Worm (Caenorhabditis elegans): Measurements from ENCODE around the gene C06A12.8.

Gene C06A12.8

ce11 chrIV:17437038-17437437 lies at the start of gene C06A12.8:
Gene C06A12.8, plus strand, starts transcription at chrIV:17437338.
- TF ChIP-seq mml-1 (tag; optimal IDR thresholded peaks at IDR 0.05): no peak
- TF ChIP-seq zag-1 (tag; optimal IDR thresholded peaks at IDR 0.05): no peak
- TF ChIP-seq lin-39 (tag; optimal IDR thresholded peaks at IDR 0.05): no peak
- no peak for TF ChIP-seq daf-12 (tag; optimal IDR thresholded peaks at IDR 0.05)
- TF ChIP-seq ceh-28 (tag; optimal IDR thresholded peaks at IDR 0.05): no peak
- no peak for TF ChIP-seq skn-1 (tag; optimal IDR thresholded peaks at IDR 0.05)
- no peak for TF ChIP-seq elt-2 (tag; optimal IDR thresholded peaks at IDR 0.05)
- TF ChIP-seq elt-3 (tag; optimal IDR thresholded peaks at IDR 0.05): no peak
- TF ChIP-seq aly-2 (tag; optimal IDR thresholded peaks at IDR 0.05): no peak
- no peak for TF ChIP-seq elt-1 (tag; optimal IDR thresholded peaks at IDR 0.05)
- no peak for TF ChIP-seq hmg-11 (tag; optimal IDR thresholded peaks at IDR 0.05)
- no peak for TF ChIP-seq fkh-10 (GFP tag; optimal IDR thresholded peaks at IDR 0.05)
- TF ChIP-seq pha-4 (tag; optimal IDR thresholded peaks at IDR 0.05): no peak

- TF ChIP-seq sea-2 (GFP tag; optimal IDR thresholded peaks at IDR 0.05) (no peak), elt-2 (tag; optimal IDR thresholded peaks at IDR 0.05) (peak; percentile 67)
Observed at ce11 chrIV:17387442-17387967, 49.6 kb upstream of the C06A12.8 start, which contains the start of gene T02D1.8. Gene T02D1.8, minus strand, starts transcription at chrIV:17387492.

DNA sequence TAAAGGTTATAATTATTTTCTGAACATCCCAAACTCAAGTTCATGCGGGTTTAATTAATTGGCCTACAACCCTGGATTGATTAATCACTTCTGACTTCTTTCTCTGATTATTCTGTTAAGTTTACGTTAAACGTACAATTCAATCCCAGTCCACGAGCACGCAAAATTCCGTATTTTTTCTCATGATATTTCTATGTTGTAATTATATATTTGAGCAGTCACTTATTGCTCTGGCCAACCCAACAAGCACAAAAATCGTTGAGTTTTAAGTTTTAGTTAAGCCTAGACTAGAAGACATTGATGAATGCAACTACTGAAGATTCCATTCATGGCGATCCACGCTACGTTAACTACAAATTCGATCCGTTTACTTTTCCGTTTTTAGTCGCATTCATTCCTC lies 41.2 kb upstream of the C06A12.8 start, which contains the start of gene sru-15:
TSS of gene sru-15 (plus strand) at position 301 of the 400 bp plus-strand sequence.
- TF ChIP-seq nfya-1 (tag; optimal IDR thresholded peaks at IDR 0.05; ENCODE audit: insufficient read depth): no peak
- no peak for TF ChIP-seq nhr-28 (tag; optimal IDR thresholded peaks at IDR 0.05)
- no peak for TF ChIP-seq nhr-237 (tag; optimal IDR thresholded peaks at IDR 0.05)
- no peak for TF ChIP-seq jun-1 (tag; optimal IDR thresholded peaks at IDR 0.05)
- no peak for TF ChIP-seq hmg-11 (tag; optimal IDR thresholded peaks at IDR 0.05)
- TF ChIP-seq ztf-11 (tag; optimal IDR thresholded peaks at IDR 0.05): no peak
- TF ChIP-seq lin-15B (tag; optimal IDR thresholded peaks at IDR 0.05): no peak
- no peak for TF ChIP-seq nhr-12 (tag; optimal IDR thresholded peaks at IDR 0.05)
- no peak for TF ChIP-seq elt-1 (tag; optimal IDR thresholded peaks at IDR 0.05)
- TF ChIP-seq lsy-12 (tag; optimal IDR thresholded peaks at IDR 0.05): no peak
- TF ChIP-seq fkh-2 (tag; optimal IDR thresholded peaks at IDR 0.05): no peak
- no peak for TF ChIP-seq nhr-76 (tag; optimal IDR thresholded peaks at IDR 0.05)
- no peak for TF ChIP-seq elt-2 (tag; optimal IDR thresholded peaks at IDR 0.05)

- TF ChIP-seq lin-39 (tag; optimal IDR thresholded peaks at IDR 0.05): no peak
- no peak for TF ChIP-seq ceh-16 (tag; optimal IDR thresholded peaks at IDR 0.05)
- TF ChIP-seq aly-2 (tag; optimal IDR thresholded peaks at IDR 0.05): no peak
- TF ChIP-seq daf-12 (tag; optimal IDR thresholded peaks at IDR 0.05): no peak
- TF ChIP-seq nhr-77 (tag; optimal IDR thresholded peaks at IDR 0.05): no peak
- no peak for TF ChIP-seq nhr-67 (tag; optimal IDR thresholded peaks at IDR 0.05)
- no peak for TF ChIP-seq fkh-10 (GFP tag; optimal IDR thresholded peaks at IDR 0.05)
- TF ChIP-seq lsy-12 (tag; optimal IDR thresholded peaks at IDR 0.05): no peak
- no peak for TF ChIP-seq elt-3 (tag; optimal IDR thresholded peaks at IDR 0.05)
- TF ChIP-seq ceh-82 (tag; optimal IDR thresholded peaks at IDR 0.05): no peak
Observed at ce11 chrIV:17399455-17399854, 37.7 kb upstream of the C06A12.8 start, which contains the start of gene T02D1.4. Gene T02D1.4, plus strand, starts transcription at chrIV:17399755.

DNA sequence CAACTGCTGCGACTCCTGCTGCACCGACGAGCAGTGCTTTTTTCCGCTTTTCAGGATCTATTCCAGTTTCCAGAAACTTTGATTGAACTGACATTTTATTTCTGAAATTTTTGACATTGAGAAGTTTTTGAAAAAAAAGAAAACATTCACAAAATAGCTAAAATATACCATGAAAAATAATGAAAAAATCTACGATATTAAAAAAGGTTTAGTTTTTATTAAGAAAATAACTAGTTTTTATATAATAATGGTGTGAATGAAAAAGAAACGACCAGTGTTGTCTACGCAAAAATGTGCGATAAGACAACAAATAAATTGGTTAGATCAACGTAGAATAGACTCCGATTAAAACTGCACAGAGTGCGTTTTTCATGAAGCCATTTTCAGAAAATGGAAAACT lies 31.6 kb upstream of the C06A12.8 start, which contains the start of gene pmp-4:
TSS of gene pmp-4 (minus strand) at position 101 of the 400 bp plus-strand sequence.
- TF ChIP-seq nhr-28 (tag; optimal IDR thresholded peaks at IDR 0.05): no peak
- no peak for TF ChIP-seq elt-1 (tag; optimal IDR thresholded peaks at IDR 0.05)
- no peak for TF ChIP-seq ceh-9 (tag; optimal IDR thresholded peaks at IDR 0.05)

- TF ChIP-seq skn-1 (tag; optimal IDR thresholded peaks at IDR 0.05) (no peak), pqm-1 (tag; optimal IDR thresholded peaks at IDR 0.05) (peak; percentile 60), nhr-12 (tag; optimal IDR thresholded peaks at IDR 0.05) (no peak), elt-2 (tag; optimal IDR thresholded peaks at IDR 0.05) (peak; percentile 76), egl-5 (tag; optimal IDR thresholded peaks at IDR 0.05) (no peak), mml-1 (tag; optimal IDR thresholded peaks at IDR 0.05) (no peak), ceh-16 (tag; optimal IDR thresholded peaks at IDR 0.05) (no peak), jun-1 (tag; optimal IDR thresholded peaks at IDR 0.05) (peak; percentile 8), unc-62 (GFP tag; optimal IDR thresholded peaks at IDR 0.05) (no peak)
Observed at ce11 chrIV:17406119-17406518, 31.0 kb upstream of the C06A12.8 start.

All from whole organism, L3 larva.